Worm (Caenorhabditis elegans): ENCODE measurements around the gene F35G2.3.

Gene F35G2.3

ce11 chrIV:12207454-12207853 is 2.0 kb upstream of the F35G2.3 start (continued):
- TF ChIP-seq zag-1 (tag; optimal IDR thresholded peaks at IDR 0.05), result no peak

DNA sequence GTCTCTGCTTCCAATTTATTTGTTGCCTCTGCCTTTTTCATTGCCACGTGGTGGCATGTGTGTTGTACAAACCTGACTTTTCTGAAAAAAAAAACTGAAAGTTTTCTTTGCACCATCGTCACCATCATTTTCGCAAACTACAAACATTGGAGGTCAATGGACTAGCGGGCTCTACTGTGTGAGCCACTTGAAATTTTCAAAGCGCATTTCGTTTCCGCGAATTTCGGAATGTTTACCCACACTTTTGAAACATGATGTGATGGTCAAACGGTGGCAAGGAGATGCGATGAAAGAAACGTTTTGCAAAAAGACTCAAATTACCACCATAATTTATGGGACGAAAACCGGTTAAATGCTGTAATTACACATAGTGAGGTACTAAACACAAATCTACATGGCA is 1.6 kb upstream of the F35G2.3 start:
- TF ChIP-seq lsy-12 (tag; optimal IDR thresholded peaks at IDR 0.05) (no peak), ceh-28 (tag; optimal IDR thresholded peaks at IDR 0.05) (no peak), nhr-43 (tag; optimal IDR thresholded peaks at IDR 0.05; ENCODE audit: poor library complexity, severe bottlenecking) (no peak), nfya-1 (tag; optimal IDR thresholded peaks at IDR 0.05; ENCODE audit: insufficient read depth) (no peak), nhr-23 (tag; optimal IDR thresholded peaks at IDR 0.05) (no peak), daf-12 (tag; optimal IDR thresholded peaks at IDR 0.05) (no peak), sea-2 (GFP tag; optimal IDR thresholded peaks at IDR 0.05) (no peak), ceh-82 (tag; optimal IDR thresholded peaks at IDR 0.05) (no peak), eor-1 (tag; optimal IDR thresholded peaks at IDR 0.05) (no peak), ZK546.5 (tag; optimal IDR thresholded peaks at IDR 0.05) (no peak), pha-4 (tag; optimal IDR thresholded peaks at IDR 0.05) (peak; percentile 68), mdl-1 (tag; optimal IDR thresholded peaks at IDR 0.05) (no peak), hmg-11 (tag; optimal IDR thresholded peaks at IDR 0.05) (no peak), snpc-4 (tag; optimal IDR thresholded peaks at IDR 0.05) (no peak), jun-1 (tag; optimal IDR thresholded peaks at IDR 0.05) (peak; percentile 20)

DNA sequence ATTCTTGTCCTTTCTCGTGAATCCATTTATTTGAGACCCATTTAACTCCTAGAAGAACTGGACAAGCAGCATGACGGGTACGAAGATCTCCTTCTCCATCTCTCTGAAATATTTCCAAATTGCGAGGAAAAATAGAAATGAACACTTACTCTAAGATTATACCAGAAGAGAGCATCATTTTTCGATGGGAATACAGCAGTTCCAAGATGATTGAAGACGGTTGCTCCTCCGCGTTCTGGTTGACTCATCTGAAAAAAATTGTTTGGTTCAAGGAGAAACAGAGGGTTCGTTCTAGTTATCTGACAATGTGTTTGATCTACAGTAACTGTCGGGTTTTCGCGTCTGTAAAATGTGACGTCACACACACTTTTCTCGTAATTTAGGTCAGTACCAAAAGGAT is 1.9 kb downstream of the F35G2.3 start:
- peak; percentile 88 for TF ChIP-seq ama-1 (optimal IDR thresholded peaks at IDR 0.05)
- TF ChIP-seq nhr-76 (tag; optimal IDR thresholded peaks at IDR 0.05), result no peak

- no peak for TF ChIP-seq ceh-82 (tag; optimal IDR thresholded peaks at IDR 0.05)
- TF ChIP-seq nhr-43 (tag; optimal IDR thresholded peaks at IDR 0.05; ENCODE audit: poor library complexity, severe bottlenecking), result peak; percentile 14
- TF ChIP-seq ama-1 (optimal IDR thresholded peaks at IDR 0.05), result peak; percentile 63
Observed at ce11 chrIV:12212814-12213213, 3.4 kb downstream of the F35G2.3 start.

- TF ChIP-seq elt-3 (tag; optimal IDR thresholded peaks at IDR 0.05) (no peak), tbx-2 (tag; optimal IDR thresholded peaks at IDR 0.05) (no peak), nhr-12 (tag; optimal IDR thresholded peaks at IDR 0.05) (no peak), nhr-28 (tag; optimal IDR thresholded peaks at IDR 0.05) (no peak), ceh-28 (tag; optimal IDR thresholded peaks at IDR 0.05) (no peak), egl-5 (tag; optimal IDR thresholded peaks at IDR 0.05) (no peak), nhr-23 (tag; optimal IDR thresholded peaks at IDR 0.05) (no peak), ama-1 (optimal IDR thresholded peaks at IDR 0.05) (peak; percentile 88), nhr-77 (tag; optimal IDR thresholded peaks at IDR 0.05) (no peak), aly-2 (tag; optimal IDR thresholded peaks at IDR 0.05) (no peak), lin-39 (tag; optimal IDR thresholded peaks at IDR 0.05) (peak; percentile 15)
Observed at ce11 chrIV:12215762-12216295, 6.4 kb downstream of the F35G2.3 start, which contains the start of gene phy-2. Gene phy-2, minus strand, starts transcription at chrIV:12215987.

DNA sequence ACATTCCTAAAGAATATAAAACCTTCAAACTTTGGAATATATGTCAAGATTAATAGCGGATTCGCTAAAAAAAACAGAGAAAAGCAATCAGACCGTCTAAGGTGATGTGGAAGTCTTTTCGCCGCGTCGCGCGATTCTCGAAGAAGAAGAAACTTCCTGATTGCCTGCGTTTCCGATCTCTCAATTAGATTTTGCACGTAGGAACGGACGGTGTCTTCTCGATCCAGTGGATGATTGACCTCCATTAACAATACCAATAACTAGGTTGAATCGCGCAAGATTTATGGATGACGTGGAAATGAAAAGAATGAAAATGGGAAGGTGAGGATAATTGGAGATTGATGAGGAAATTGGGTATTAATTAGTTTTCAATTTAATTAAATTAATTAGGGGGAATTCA is 7.7 kb downstream of the F35G2.3 start:
- TF ChIP-seq ama-1 (optimal IDR thresholded peaks at IDR 0.05) (peak; percentile 75), nhr-28 (tag; optimal IDR thresholded peaks at IDR 0.05) (no peak), egl-5 (tag; optimal IDR thresholded peaks at IDR 0.05) (no peak), nhr-25 (tag; optimal IDR thresholded peaks at IDR 0.05) (peak; percentile 38), nhr-12 (tag; optimal IDR thresholded peaks at IDR 0.05) (no peak), nhr-23 (tag; optimal IDR thresholded peaks at IDR 0.05) (peak; percentile 78)

DNA sequence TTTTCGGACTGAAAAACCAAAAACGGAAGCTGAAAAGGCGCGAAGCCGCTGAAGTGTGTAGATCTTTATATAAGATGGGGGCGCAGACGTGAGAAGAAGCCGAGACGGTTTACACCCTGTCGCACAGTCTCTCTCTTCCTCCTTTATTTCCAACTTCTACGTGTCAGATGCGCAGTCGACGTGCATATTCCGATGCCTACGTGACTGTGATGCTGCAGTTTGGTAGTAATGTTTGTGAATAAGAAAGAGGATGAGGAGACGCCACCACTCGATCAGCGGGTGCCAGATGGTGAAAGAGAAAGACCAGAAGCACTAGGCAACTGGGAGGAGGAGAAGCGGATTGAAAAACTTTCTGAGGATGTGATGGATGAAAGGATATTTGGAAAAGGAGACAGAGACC is 8.8 kb downstream of the F35G2.3 start:
- TF ChIP-seq nhr-23 (tag; optimal IDR thresholded peaks at IDR 0.05), result no peak

- no peak for TF ChIP-seq elt-1 (tag; optimal IDR thresholded peaks at IDR 0.05)
- no peak for TF ChIP-seq nfya-1 (tag; optimal IDR thresholded peaks at IDR 0.05; ENCODE audit: insufficient read depth)
- TF ChIP-seq R02D3.7 (tag; optimal IDR thresholded peaks at IDR 0.05), result no peak
- TF ChIP-seq ceh-28 (tag; optimal IDR thresholded peaks at IDR 0.05), result no peak
- TF ChIP-seq elt-3 (tag; optimal IDR thresholded peaks at IDR 0.05), result no peak
- no peak for TF ChIP-seq mml-1 (tag; optimal IDR thresholded peaks at IDR 0.05)
- no peak for TF ChIP-seq aly-2 (tag; optimal IDR thresholded peaks at IDR 0.05)
- no peak for TF ChIP-seq fkh-10 (GFP tag; optimal IDR thresholded peaks at IDR 0.05)
Observed at ce11 chrIV:12219309-12219708, 9.9 kb downstream of the F35G2.3 start, which contains the start of gene F35G2.5. Gene F35G2.5, plus strand, starts transcription at chrIV:12219609.

Measured in whole organism, L3 larva.